Worm (Caenorhabditis elegans): Measurements from ENCODE around the gene ZK180.8.

DNA sequence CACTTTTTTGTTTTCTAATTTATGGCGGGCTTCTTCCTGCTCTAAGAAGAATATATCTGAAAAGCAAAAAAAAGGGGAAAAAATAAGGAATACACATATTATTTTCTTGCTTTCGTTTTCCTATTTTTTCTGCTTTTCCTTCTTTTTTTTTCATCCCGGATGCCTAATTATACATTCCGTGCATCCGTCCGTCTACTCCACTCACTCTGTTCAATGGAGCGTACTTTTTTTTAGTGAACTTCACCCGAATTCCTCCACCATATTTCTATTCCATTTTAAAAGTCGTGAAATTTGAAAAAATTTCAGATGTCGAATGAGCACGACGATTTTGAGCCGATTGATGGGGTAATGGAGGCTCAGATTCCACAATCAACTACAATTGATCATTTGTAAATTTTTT is 24.7 kb upstream of the ZK180.8 start, which contains the start of gene ZK185.2:
- no peak for TF ChIP-seq tab-1 (GFP tag; IDR thresholded peaks at IDR 0.05)
- no peak for TF ChIP-seq flt-1 (GFP tag; IDR thresholded peaks at IDR 0.05)
- TF ChIP-seq ref-1 (GFP tag; conservative IDR thresholded peaks at IDR 0.05), result no peak
- no peak for TF ChIP-seq T22C8.4 (GFP tag; IDR thresholded peaks at IDR 0.05)
